Worm (Caenorhabditis elegans): ENCODE results near the gene rcs-1.

The rcs-1 gene

ce11 chrX:8835405-8835804 is 7.1 kb upstream of the rcs-1 start, which contains the start of gene sec-15:
Gene sec-15 (minus strand): TSS chrX:8835715.
- no peak for TF ChIP-seq nhr-237 (tag; optimal IDR thresholded peaks at IDR 0.05)
- TF ChIP-seq zip-8 (tag; optimal IDR thresholded peaks at IDR 0.05): no peak
- no peak for TF ChIP-seq mep-1 (tag; optimal IDR thresholded peaks at IDR 0.05)
- no peak for TF ChIP-seq drap-1 (GFP tag; optimal IDR thresholded peaks at IDR 0.05)
- TF ChIP-seq cnd-1 (tag; optimal IDR thresholded peaks at IDR 0.05): no peak
- no peak for TF ChIP-seq snpc-4 (tag; optimal IDR thresholded peaks at IDR 0.05)
- no peak for TF ChIP-seq sem-2 (GFP tag; optimal IDR thresholded peaks at IDR 0.05)
- no peak for TF ChIP-seq ces-1 (GFP tag; optimal IDR thresholded peaks at IDR 0.05)
- TF ChIP-seq blmp-1 (tag; optimal IDR thresholded peaks at IDR 0.05): no peak
- TF ChIP-seq elt-1 (tag; optimal IDR thresholded peaks at IDR 0.05; ENCODE audit: borderline replicate concordance, insufficient read depth): no peak
- no peak for TF ChIP-seq ceh-39 (tag; optimal IDR thresholded peaks at IDR 0.05)
- no peak for TF ChIP-seq ceh-43 (GFP tag; optimal IDR thresholded peaks at IDR 0.05)
- no peak for TF ChIP-seq nhr-12 (tag; optimal IDR thresholded peaks at IDR 0.05)
- no peak for TF ChIP-seq ztf-11 (tag; optimal IDR thresholded peaks at IDR 0.05)
- no peak for TF ChIP-seq ham-2 (GFP tag; optimal IDR thresholded peaks at IDR 0.05)
- TF ChIP-seq lin-32 (GFP tag; optimal IDR thresholded peaks at IDR 0.05): no peak

DNA sequence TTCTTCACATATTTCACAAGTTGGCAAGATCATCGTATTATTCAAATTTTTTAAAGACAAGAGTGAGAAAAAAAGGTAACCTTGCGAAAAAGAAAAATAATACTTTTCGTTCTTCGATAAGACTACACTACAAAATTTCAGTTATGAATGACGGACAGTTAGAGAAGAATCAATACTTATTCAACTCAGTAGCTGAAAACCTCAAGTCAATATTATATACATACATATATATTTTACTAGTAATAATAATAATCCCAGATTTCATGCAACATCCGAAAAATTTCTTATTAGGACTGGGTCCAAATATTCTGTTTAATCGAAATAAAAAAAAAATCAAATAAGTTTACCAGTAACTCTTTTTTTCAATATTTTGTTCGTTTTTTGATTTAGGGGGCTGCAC is 2.8 kb upstream of the rcs-1 start, which contains the start of gene C28G1.6:
TSS of gene C28G1.6 (minus strand) at position 101 of the 400 bp plus-strand sequence.
- TF ChIP-seq pha-4 (tag; optimal IDR thresholded peaks at IDR 0.05) (no peak), elt-1 (tag; optimal IDR thresholded peaks at IDR 0.05; ENCODE audit: borderline replicate concordance, insufficient read depth) (no peak), ceh-83 (GFP tag; optimal IDR thresholded peaks at IDR 0.05) (no peak), cnd-1 (tag; optimal IDR thresholded peaks at IDR 0.05) (no peak), mab-5 (tag; optimal IDR thresholded peaks at IDR 0.05) (no peak), mls-2 (tag; optimal IDR thresholded peaks at IDR 0.05) (no peak), unc-62 (GFP tag; optimal IDR thresholded peaks at IDR 0.05) (no peak), tbx-8 (GFP tag; optimal IDR thresholded peaks at IDR 0.05) (no peak), unc-39 (tag; optimal IDR thresholded peaks at IDR 0.05) (no peak), hlh-1 (tag; optimal IDR thresholded peaks at IDR 0.05) (no peak), lsy-2 (tag; optimal IDR thresholded peaks at IDR 0.05) (no peak), bed-3 (GFP tag; optimal IDR thresholded peaks at IDR 0.05) (no peak), nhr-28 (tag; optimal IDR thresholded peaks at IDR 0.05) (no peak), nhr-76 (tag; optimal IDR thresholded peaks at IDR 0.05) (no peak), unc-120 (tag; optimal IDR thresholded peaks at IDR 0.05; ENCODE audit: poor library complexity, severe bottlenecking) (no peak)

ce11 chrX:8824437-8824836 is 3.9 kb downstream of the rcs-1 start, which contains the start of gene ifd-1:
Gene ifd-1 (minus strand): TSS chrX:8824448.
- TF ChIP-seq mep-1 (tag; optimal IDR thresholded peaks at IDR 0.05) (no peak), unc-120 (tag; optimal IDR thresholded peaks at IDR 0.05; ENCODE audit: poor library complexity, severe bottlenecking) (no peak), flh-1 (GFP tag; optimal IDR thresholded peaks at IDR 0.05) (no peak), bed-3 (GFP tag; optimal IDR thresholded peaks at IDR 0.05) (no peak), sem-2 (GFP tag; optimal IDR thresholded peaks at IDR 0.05) (no peak), mls-2 (tag; optimal IDR thresholded peaks at IDR 0.05) (no peak), M03D4.4 (tag; optimal IDR thresholded peaks at IDR 0.05) (no peak), sptf-1 (tag; optimal IDR thresholded peaks at IDR 0.05) (no peak), nhr-237 (tag; optimal IDR thresholded peaks at IDR 0.05) (no peak), pha-4 (tag; optimal IDR thresholded peaks at IDR 0.05) (no peak), tbx-8 (GFP tag; optimal IDR thresholded peaks at IDR 0.05) (no peak), snpc-4 (tag; optimal IDR thresholded peaks at IDR 0.05) (no peak), cnd-1 (tag; optimal IDR thresholded peaks at IDR 0.05) (no peak), ceh-83 (GFP tag; optimal IDR thresholded peaks at IDR 0.05) (no peak), ham-2 (GFP tag; optimal IDR thresholded peaks at IDR 0.05) (no peak), lin-13 (tag; optimal IDR thresholded peaks at IDR 0.05) (no peak), hlh-1 (tag; optimal IDR thresholded peaks at IDR 0.05) (no peak)

DNA sequence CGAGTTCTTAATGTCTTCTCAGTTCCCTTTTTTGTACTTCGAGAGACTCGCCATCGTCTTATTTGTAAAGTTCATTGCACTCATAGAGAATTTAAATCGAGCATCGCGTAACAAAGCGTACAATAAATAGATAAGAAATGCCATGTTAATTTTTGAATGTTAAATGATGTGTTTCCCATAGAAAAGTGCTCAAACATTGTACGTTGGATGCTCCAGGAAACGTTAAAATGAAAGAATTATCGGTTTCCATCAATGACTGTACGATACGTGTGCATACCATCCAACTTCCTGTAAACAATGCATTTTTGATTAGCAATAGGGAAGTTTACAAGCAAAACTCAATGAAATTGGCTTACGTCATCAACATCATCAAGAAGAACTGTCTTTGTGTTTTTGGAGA is 7.7 kb downstream of the rcs-1 start:
- TF ChIP-seq ceh-39 (tag; optimal IDR thresholded peaks at IDR 0.05) (no peak), lin-32 (GFP tag; optimal IDR thresholded peaks at IDR 0.05) (no peak), nhr-76 (tag; optimal IDR thresholded peaks at IDR 0.05) (no peak), unc-120 (tag; optimal IDR thresholded peaks at IDR 0.05; ENCODE audit: poor library complexity, severe bottlenecking) (no peak), nhr-28 (tag; optimal IDR thresholded peaks at IDR 0.05) (no peak), ceh-83 (GFP tag; optimal IDR thresholded peaks at IDR 0.05) (no peak), hlh-1 (tag; optimal IDR thresholded peaks at IDR 0.05) (no peak), lin-13 (tag; optimal IDR thresholded peaks at IDR 0.05) (no peak), blmp-1 (tag; optimal IDR thresholded peaks at IDR 0.05) (no peak), unc-39 (tag; optimal IDR thresholded peaks at IDR 0.05) (no peak), ztf-11 (tag; optimal IDR thresholded peaks at IDR 0.05) (no peak), nhr-12 (tag; optimal IDR thresholded peaks at IDR 0.05) (no peak), snpc-4 (tag; optimal IDR thresholded peaks at IDR 0.05) (no peak), mep-1 (tag; optimal IDR thresholded peaks at IDR 0.05) (no peak), pha-4 (tag; optimal IDR thresholded peaks at IDR 0.05) (no peak), flh-1 (GFP tag; optimal IDR thresholded peaks at IDR 0.05) (no peak), drap-1 (GFP tag; optimal IDR thresholded peaks at IDR 0.05) (no peak), tbx-8 (GFP tag; optimal IDR thresholded peaks at IDR 0.05) (no peak), lsy-2 (tag; optimal IDR thresholded peaks at IDR 0.05) (no peak)
